Fruit fly (Drosophila melanogaster) whole organism, embryonic: ENCODE measurements around the gene Nab2.
A peak's percentile ranks its signal among the peaks of the same experiment; 100 is the strongest.

Experiments used
- Atf3 ChIP-seq: fragments of 200-800 bp; sonication (Bioruptor generic); optimal IDR thresholded peaks from 3 replicates; lab custom pipeline; 2016; ENCODE audit warnings: missing biosample characterization, missing genetic modification characterization
- Awh ChIP-seq: fragments of 200-800 bp; sonication (Bioruptor generic); IDR thresholded peaks from 2 replicates; pipeline ENCODE4, ENCODE4 v1.3.6; 2022; ENCODE audit warnings: missing biosample characterization, missing genetic modification characterization
- BtbVII ChIP-seq: fragments of 200-800 bp; sonication (Bioruptor generic); optimal IDR thresholded peaks from 3 replicates; lab custom pipeline; 2017; ENCODE audit warnings: missing biosample characterization, mild to moderate bottlenecking, missing genetic modification characterization
- C15 ChIP-seq: fragments of 200-800 bp; sonication (Bioruptor generic); IDR thresholded peaks from 3 replicates; pipeline ENCODE4 v1.3.6; 2022; ENCODE audit warnings: missing biosample characterization, missing genetic modification characterization
- CG10321 ChIP-seq: fragments of 200-800 bp; sonication (Bioruptor generic); IDR thresholded peaks from 2 replicates; pipeline ENCODE4 v1.3.6; 2022; ENCODE audit warnings: missing biosample characterization, missing genetic modification characterization
- CG11247 ChIP-seq: fragments of 200-800 bp; sonication (Bioruptor generic); IDR thresholded peaks from 2 replicates; pipeline ENCODE4 v1.3.6; 2022; ENCODE audit warnings: missing biosample characterization, missing genetic modification characterization
- CG11695 ChIP-seq: fragments of 200-800 bp; sonication (Bioruptor generic); IDR thresholded peaks from 3 replicates; pipeline ENCODE4 v1.3.6; 2022; ENCODE audit warnings: missing biosample characterization, missing genetic modification characterization
- CG11723 ChIP-seq: fragments of 200-800 bp; sonication (Bioruptor generic); optimal IDR thresholded peaks from 2 replicates; lab custom pipeline; 2017; ENCODE audit warnings: missing biosample characterization, mild to moderate bottlenecking, missing genetic modification characterization
- CG14014 ChIP-seq: fragments of 200-800 bp; sonication (Bioruptor generic); IDR thresholded peaks from 2 replicates; pipeline ENCODE4 v1.3.6; 2022; ENCODE audit warnings: missing biosample characterization, missing genetic modification characterization
- CG15269 ChIP-seq: fragments of 200-800 bp; sonication (Bioruptor generic); optimal IDR thresholded peaks from 2 replicates; lab custom pipeline; 2018; ENCODE audit warnings: missing biosample characterization, mild to moderate bottlenecking, missing genetic modification characterization, moderate library complexity
- CG15479 ChIP-seq: fragments of 200-800 bp; sonication (Bioruptor generic); optimal IDR thresholded peaks from 3 replicates; lab custom pipeline; 2019; ENCODE audit warnings: missing biosample characterization, mild to moderate bottlenecking, missing genetic modification characterization, moderate library complexity
- CG15514 ChIP-seq: fragments of 200-800 bp; sonication (Bioruptor generic); optimal IDR thresholded peaks from 3 replicates; lab custom pipeline; 2017; ENCODE audit warnings: missing biosample characterization, missing genetic modification characterization, mild to moderate bottlenecking, moderate library complexity, missing genetic modification reagents
- CG17568 ChIP-seq: fragments of 200-800 bp; sonication (Bioruptor generic); optimal IDR thresholded peaks from 2 replicates; lab custom pipeline; 2018; ENCODE audit warnings: missing biosample characterization, mild to moderate bottlenecking, missing genetic modification characterization, moderate library complexity
- CG2116 ChIP-seq: fragments of 200-800 bp; sonication (Bioruptor generic); optimal IDR thresholded peaks from 3 replicates; lab custom pipeline; 2018; ENCODE audit warnings: missing biosample characterization, mild to moderate bottlenecking, missing genetic modification characterization
- CG32532 ChIP-seq: fragments of 200-800 bp; sonication (Bioruptor generic); IDR thresholded peaks from 2 replicates; pipeline ENCODE4 v1.3.6; 2022; ENCODE audit warnings: missing biosample characterization, missing genetic modification characterization
- CG3281 ChIP-seq: fragments of 200-800 bp; sonication (Bioruptor generic); optimal IDR thresholded peaks from 3 replicates; lab custom pipeline; 2017; ENCODE audit warnings: missing biosample characterization, mild to moderate bottlenecking, missing genetic modification characterization
- CG34224 ChIP-seq: fragments of 200-800 bp; sonication (Bioruptor generic); IDR thresholded peaks from 3 replicates; pipeline ENCODE4 v1.3.6; 2022; ENCODE audit warnings: missing biosample characterization, missing genetic modification characterization; ENCODE audit not compliant: partially characterized antibody
- CG6765 ChIP-seq: fragments of 200-800 bp; sonication (Bioruptor generic); optimal IDR thresholded peaks from 3 replicates; lab custom pipeline; 2017; ENCODE audit warnings: missing biosample characterization, mild to moderate bottlenecking, missing genetic modification characterization
- CG6854 ChIP-seq: fragments of 200-800 bp; sonication (Bioruptor generic); optimal IDR thresholded peaks from 3 replicates; lab custom pipeline; 2017; ENCODE audit warnings: missing biosample characterization, mild to moderate bottlenecking, missing genetic modification characterization
- CG7372 ChIP-seq: fragments of 200-800 bp; sonication (Bioruptor generic); IDR thresholded peaks from 2 replicates; pipeline ENCODE4 v1.3.6; 2022; ENCODE audit warnings: missing biosample characterization, missing genetic modification characterization
- CG7556 ChIP-seq: fragments of 200-800 bp; sonication (Bioruptor generic); optimal IDR thresholded peaks from 2 replicates; lab custom pipeline; 2017; ENCODE audit warnings: missing biosample characterization, mild to moderate bottlenecking, missing genetic modification characterization
- CG9727 ChIP-seq: fragments of 200-800 bp; sonication (Bioruptor generic); optimal IDR thresholded peaks from 3 replicates; lab custom pipeline; 2017; ENCODE audit warnings: missing biosample characterization, mild to moderate bottlenecking, missing genetic modification characterization
- Dip2 ChIP-seq: fragments of 200-800 bp; sonication (Bioruptor generic); IDR thresholded peaks from 2 replicates; pipeline ENCODE4 v1.3.6; 2022; ENCODE audit warnings: missing biosample characterization, missing genetic modification characterization
- Doc2 ChIP-seq: fragments of 200-800 bp; sonication (Bioruptor generic); IDR thresholded peaks from 2 replicates; pipeline ENCODE4 v1.3.6; 2022; ENCODE audit warnings: missing biosample characterization, missing genetic modification characterization
- Ets65A ChIP-seq: fragments of 200-800 bp; sonication (Bioruptor generic); peaks from one replicate; lab custom pipeline; 2016; ENCODE audit warnings: missing biosample characterization, missing genetic modification characterization
- Hmr ChIP-seq: fragments of 200-800 bp; sonication (Bioruptor generic); optimal IDR thresholded peaks from 3 replicates; lab custom pipeline; 2017; ENCODE audit warnings: mild to moderate bottlenecking, missing biosample characterization, missing genetic modification reagents, missing genetic modification characterization
- Hr39 ChIP-seq: fragments of >200 bp; optimal IDR thresholded peaks from 2 replicates; lab custom pipeline; 2017
- Med ChIP-seq: fragments of 200-800 bp; sonication (Bioruptor generic); peaks from one replicate; lab custom pipeline; 2016; ENCODE audit warnings: missing biosample characterization, missing genetic modification characterization, mild to moderate bottlenecking, inconsistent platforms, moderate library complexity
- Stat92E ChIP-seq, 3 experiments: fragments of >200 bp in 2 of 3; fragments of 200-800 bp in 1 of 3; sonication (Bioruptor generic) in 1 of 3; optimal IDR thresholded peaks; 2 replicates each; lab custom pipeline; 2017 to 2019; ENCODE audit warnings: missing biosample characterization in 3 of 3, missing genetic modification characterization in 3 of 3, mild to moderate bottlenecking in 1 of 3, moderate library complexity in 1 of 3
- ac ChIP-seq: fragments of 200-800 bp; sonication (Bioruptor generic); optimal IDR thresholded peaks from 3 replicates; lab custom pipeline; 2017; ENCODE audit warnings: missing biosample characterization, mild to moderate bottlenecking, missing genetic modification characterization
- ato ChIP-seq: fragments of 200-800 bp; sonication (Bioruptor generic); IDR thresholded peaks from 2 replicates; pipeline ENCODE4 v1.3.6; 2022; ENCODE audit warnings: missing biosample characterization, missing genetic modification characterization; ENCODE audit not compliant: partially characterized antibody
- btn ChIP-seq: fragments of 200-800 bp; sonication (Bioruptor generic); optimal IDR thresholded peaks from 2 replicates; lab custom pipeline; 2016; ENCODE audit warnings: missing biosample characterization, missing genetic modification characterization
- chinmo ChIP-seq: fragments of 200-800 bp; sonication (Bioruptor generic); IDR thresholded peaks from 4 replicates; pipeline ENCODE4 v1.3.6; 2022; ENCODE audit warnings: missing biosample characterization, missing genetic modification characterization; ENCODE audit not compliant: partially characterized antibody
- chn ChIP-seq: fragments of 200-800 bp; sonication (Bioruptor generic); optimal IDR thresholded peaks from 2 replicates; lab custom pipeline; 2016; ENCODE audit warnings: missing biosample characterization, missing genetic modification characterization
- corto ChIP-seq: fragments of 200-800 bp; sonication (Bioruptor generic); optimal IDR thresholded peaks from 2 replicates; lab custom pipeline; 2016; ENCODE audit warnings: missing biosample characterization, mild to moderate bottlenecking, missing genetic modification characterization, moderate library complexity
- disco-r ChIP-seq: fragments of 200-800 bp; sonication (Bioruptor generic); optimal IDR thresholded peaks from 2 replicates; lab custom pipeline; 2016; ENCODE audit warnings: missing biosample characterization, missing genetic modification characterization
- fru ChIP-seq: fragments of >200 bp; optimal IDR thresholded peaks from 2 replicates; lab custom pipeline; 2017
- lbe ChIP-seq: fragments of 200-800 bp; sonication (Bioruptor generic); optimal IDR thresholded peaks from 2 replicates; lab custom pipeline; 2016; ENCODE audit warnings: missing biosample characterization, mild to moderate bottlenecking, missing genetic modification characterization
- mld ChIP-seq: fragments of 200-800 bp; sonication (Bioruptor generic); IDR thresholded peaks from 3 replicates; pipeline ENCODE4 v1.3.6; 2022; ENCODE audit warnings: missing biosample characterization, missing genetic modification characterization; ENCODE audit not compliant: partially characterized antibody
- pfk ChIP-seq: fragments of 200-800 bp; sonication (Bioruptor generic); optimal IDR thresholded peaks from 2 replicates; lab custom pipeline; 2018; ENCODE audit warnings: missing biosample characterization, mild to moderate bottlenecking, missing genetic modification characterization, moderate library complexity
- pros ChIP-seq: fragments of 200-800 bp; sonication (Bioruptor generic); optimal IDR thresholded peaks from 3 replicates; lab custom pipeline; 2019; ENCODE audit warnings: missing biosample characterization, mild to moderate bottlenecking, missing genetic modification characterization, moderate library complexity
- run ChIP-seq: fragments of 200-800 bp; sonication (Bioruptor generic); optimal IDR thresholded peaks from 3 replicates; lab custom pipeline; 2018; ENCODE audit warnings: missing biosample characterization, mild to moderate bottlenecking, missing genetic modification characterization
- sisA ChIP-seq: fragments of 200-800 bp; sonication (Bioruptor generic); IDR thresholded peaks from 2 replicates; pipeline ENCODE4 v1.3.6; 2022; ENCODE audit warnings: missing biosample characterization, missing genetic modification characterization
- ssp ChIP-seq: fragments of 200-800 bp; sonication (Bioruptor generic); IDR thresholded peaks from 2 replicates; pipeline ENCODE4 v1.3.6; 2022; ENCODE audit warnings: missing biosample characterization, missing genetic modification characterization
- stc ChIP-seq: fragments of 200-800 bp; sonication (Bioruptor generic); IDR thresholded peaks from 2 replicates; pipeline ENCODE4 v1.3.6; 2022; ENCODE audit warnings: missing biosample characterization, missing genetic modification characterization
- tna ChIP-seq: fragments of 200-800 bp; sonication (Bioruptor generic); IDR thresholded peaks from 2 replicates; pipeline ENCODE4 v1.3.6; 2022; ENCODE audit warnings: missing biosample characterization, missing genetic modification characterization; ENCODE audit not compliant: partially characterized antibody
- trem ChIP-seq: fragments of 200-800 bp; optimal IDR thresholded peaks from 3 replicates; lab custom pipeline; 2019; ENCODE audit warnings: missing biosample characterization, mild to moderate bottlenecking, missing genetic modification characterization, moderate library complexity
- vfl ChIP-seq: fragments of 200-800 bp; sonication (Bioruptor generic); optimal IDR thresholded peaks from 2 replicates; lab custom pipeline; 2016; ENCODE audit warnings: missing biosample characterization, missing genetic modification characterization
- vvl ChIP-seq: fragments of 200-800 bp; sonication (Bioruptor generic); IDR thresholded peaks from 2 replicates; pipeline ENCODE4 v1.3.6; 2022; ENCODE audit warnings: missing biosample characterization, missing genetic modification characterization

Gene Nab2

dm6 chr3R:24294784-24295555, 23.2 kb downstream of the Nab2 start, which contains the start of gene crb (continued):
- peak; percentile 65 for TF ChIP-seq CG15514 (GFP tag; lab: Kevin White, UChicago)
- peak; percentile 60 for TF ChIP-seq CG15269 (tag; lab: Kevin White, UChicago)
- no peak for TF ChIP-seq Doc2
- TF ChIP-seq CG7556 (GFP tag; lab: Kevin White, UChicago), result peak; percentile 37
- no peak for TF ChIP-seq pfk (GFP tag; lab: Kevin White, UChicago)
- no peak for TF ChIP-seq CG7372
- 0 out of 2 replicates have a peak, but pooled peaks have one; percentile 26 for TF ChIP-seq tna
- peak; percentile 64 for TF ChIP-seq CG32532
- no peak for TF ChIP-seq disco-r (GFP tag; lab: Kevin White, UChicago)
- peak; percentile 56; the same call in 1 of the 2 replicates for TF ChIP-seq ato (GFP tag; lab: Robert Waterston, UW)
- TF ChIP-seq sisA (GFP tag; lab: Robert Waterston, UW), result no peak
- no peak for TF ChIP-seq CG6765 (GFP tag; lab: Kevin White, UChicago)
- TF ChIP-seq CG34224 (GFP tag; lab: Robert Waterston, UW), result peak; percentile 64; the same call in 2 of the 3 replicates
- 0 out of 2 replicates have a peak, but pooled peaks have one; percentile 25 for TF ChIP-seq CG10321 (GFP tag; lab: Robert Waterston, UW)
- no peak for TF ChIP-seq mld (GFP tag; lab: Robert Waterston, UW)
- TF ChIP-seq stc (GFP tag; lab: Robert Waterston, UW), result no peak; the same call in 1 of the 2 replicates
- no peak for TF ChIP-seq Hr39
- peak; percentile 69 for TF ChIP-seq vvl (GFP tag; lab: Robert Waterston, UW)
- peak; percentile 52 for TF ChIP-seq trem (tag; lab: Kevin White, UChicago)
- TF ChIP-seq ssp (GFP tag; lab: Robert Waterston, UW), result no peak
- TF ChIP-seq CG14014 (GFP tag; lab: Robert Waterston, UW), result no peak
- peak; percentile 43 for TF ChIP-seq CG3281 (GFP tag; lab: Kevin White, UChicago)
- no peak for TF ChIP-seq corto (GFP tag; lab: Kevin White, UChicago)
- TF ChIP-seq Atf3, result peak; percentile 25
- TF ChIP-seq pros, result no peak
- peak; percentile 63 for TF ChIP-seq Ets65A (GFP tag; lab: Kevin White, UChicago)
- TF ChIP-seq ac (GFP tag; lab: Kevin White, UChicago), result no peak
- TF ChIP-seq CG11695, result no peak
- TF ChIP-seq Med, result peak; percentile 95
- TF ChIP-seq Awh (GFP tag; lab: Robert Waterston, UW), result 0 out of 2 replicates have a peak, but pooled peaks have one; percentile 29
- peak; percentile 85 for TF ChIP-seq chinmo
- TF ChIP-seq CG15479 (GFP tag; lab: Kevin White, UChicago), result peak; percentile 21
- TF ChIP-seq CG11723 (GFP tag; lab: Kevin White, UChicago), result peak; percentile 18
- peak; percentile 59 for TF ChIP-seq chn (GFP tag; lab: Kevin White, UChicago)
- peak; percentile 82 for TF ChIP-seq Hmr (GFP tag; lab: Kevin White, UChicago)
- TF ChIP-seq CG11247 (GFP tag; lab: Robert Waterston, UW), result peak; percentile 39; the same call in 1 of the 2 replicates
- peak in 1 of 3 experiments; percentile 56 for TF ChIP-seq Stat92E (GFP tag; optimal IDR thresholded peaks at IDR 0.05; lab: Kevin White, UChicago)
- peak; percentile 36 for TF ChIP-seq CG17568 (GFP tag; lab: Kevin White, UChicago)
- TF ChIP-seq run, result peak; percentile 30
- no peak for TF ChIP-seq fru (lab: Kevin White, UChicago)
- TF ChIP-seq CG2116 (GFP tag; lab: Kevin White, UChicago), result peak; percentile 48
- TF ChIP-seq vfl (GFP tag; lab: Kevin White, UChicago), result peak; percentile 26
- TF ChIP-seq BtbVII (GFP tag; lab: Kevin White, UChicago), result peak; percentile 37
- no peak for TF ChIP-seq btn
- TF ChIP-seq Dip2 (GFP tag; lab: Robert Waterston, UW), result no peak
- no peak for TF ChIP-seq C15 (GFP tag; lab: Robert Waterston, UW)
- peak; percentile 11 for TF ChIP-seq CG6854
- TF ChIP-seq lbe (GFP tag; lab: Kevin White, UChicago), result peak; percentile 59
- TF ChIP-seq CG9727, result peak; percentile 59
